Worm (Caenorhabditis elegans): ENCODE measurements around the gene cyp-35A2.

Gene cyp-35A2

ce11 chrV:7328092-7328491 is 35.9 kb downstream of the cyp-35A2 start, which contains the start of gene clec-7:
Gene clec-7, plus strand, starts transcription at chrV:7328392.
- TF ChIP-seq tlp-1 (tag; optimal IDR thresholded peaks at IDR 0.05) = no peak
- TF ChIP-seq unc-30 (tag; optimal IDR thresholded peaks at IDR 0.05) = no peak
- no peak for TF ChIP-seq snu-23 (GFP tag; optimal IDR thresholded peaks at IDR 0.05)
- TF ChIP-seq ceh-90 (tag; optimal IDR thresholded peaks at IDR 0.05) = no peak
- no peak for TF ChIP-seq nhr-11 (tag; optimal IDR thresholded peaks at IDR 0.05)
- TF ChIP-seq nhr-71 (tag; optimal IDR thresholded peaks at IDR 0.05) = no peak
- no peak for TF ChIP-seq zag-1 (tag; optimal IDR thresholded peaks at IDR 0.05)
- TF ChIP-seq egl-27 (tag; optimal IDR thresholded peaks at IDR 0.05) = no peak
- TF ChIP-seq pax-3 (tag; optimal IDR thresholded peaks at IDR 0.05) = no peak
- TF ChIP-seq rnt-1 (tag; optimal IDR thresholded peaks at IDR 0.05) = no peak
- no peak for TF ChIP-seq unc-98 (GFP tag; IDR thresholded peaks at IDR 0.05)
- TF ChIP-seq ces-1 (GFP tag; optimal IDR thresholded peaks at IDR 0.05) = no peak
- no peak for TF ChIP-seq nhr-237 (tag; optimal IDR thresholded peaks at IDR 0.05)
- TF ChIP-seq nhr-77 (tag; optimal IDR thresholded peaks at IDR 0.05) = no peak
- no peak for TF ChIP-seq dpl-1 (GFP tag; optimal IDR thresholded peaks at IDR 0.05)

DNA sequence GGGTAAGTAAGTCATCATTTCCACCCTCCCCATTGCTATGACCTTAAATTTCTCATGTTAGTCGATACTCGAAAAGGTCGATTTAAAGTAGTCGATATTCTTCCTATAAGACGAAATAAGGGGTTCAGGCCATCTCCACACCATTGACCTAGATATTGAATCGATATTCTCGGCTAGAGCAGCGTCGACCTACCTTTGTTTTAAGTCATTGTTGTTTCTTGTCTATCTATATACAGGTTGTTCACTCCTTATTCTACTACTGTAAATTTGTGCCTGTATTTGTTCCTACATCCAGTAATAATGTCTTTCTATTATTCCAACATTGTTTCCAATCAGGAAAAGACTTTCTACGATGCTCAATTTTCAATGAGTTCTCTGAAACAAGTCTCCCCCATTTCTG is 37.1 kb downstream of the cyp-35A2 start, which contains the start of gene F10G2.4:
Gene F10G2.4, plus strand, starts transcription at position 301 of the 400 bp plus-strand sequence.
- TF ChIP-seq snu-23 (GFP tag; optimal IDR thresholded peaks at IDR 0.05) = no peak
- TF ChIP-seq lir-3 (tag; optimal IDR thresholded peaks at IDR 0.05; ENCODE audit: poor library complexity) = no peak
- TF ChIP-seq nhr-71 (tag; optimal IDR thresholded peaks at IDR 0.05) = no peak
- no peak for TF ChIP-seq egl-27 (tag; optimal IDR thresholded peaks at IDR 0.05)
- TF ChIP-seq skn-1 (tag; optimal IDR thresholded peaks at IDR 0.05) = no peak
- TF ChIP-seq lin-13 (GFP tag; optimal IDR thresholded peaks at IDR 0.05) = no peak
- TF ChIP-seq ceh-88 (GFP tag; IDR thresholded peaks at IDR 0.05) = no peak
- no peak for TF ChIP-seq zag-1 (tag; optimal IDR thresholded peaks at IDR 0.05)

DNA sequence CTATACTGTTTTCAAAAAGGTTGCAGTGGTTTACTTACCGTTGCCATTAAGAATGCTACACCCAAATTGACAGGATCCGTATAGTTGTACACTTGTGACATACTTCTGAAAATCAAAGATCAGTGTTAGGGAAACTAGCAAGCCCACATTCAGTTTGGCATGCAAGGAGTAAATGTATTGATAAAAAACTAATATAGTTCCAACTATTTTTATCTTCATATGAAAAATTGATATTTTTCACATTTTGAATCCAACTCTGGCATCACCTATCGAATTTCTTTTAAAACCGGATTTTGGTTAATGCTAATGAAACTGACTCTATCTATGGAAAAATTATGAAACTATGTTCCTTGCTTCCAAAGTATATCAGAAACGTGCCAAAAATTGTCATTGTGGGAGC is 38.7 kb downstream of the cyp-35A2 start, which contains the start of gene srx-92:
Gene srx-92, minus strand, starts transcription at position 101 of the 400 bp plus-strand sequence.
- TF ChIP-seq ets-5 (GFP tag; IDR thresholded peaks at IDR 0.05) (no peak), C16A3.4 (tag; optimal IDR thresholded peaks at IDR 0.05) (no peak), lsy-2 (tag; optimal IDR thresholded peaks at IDR 0.05) (no peak), lin-15B (tag; optimal IDR thresholded peaks at IDR 0.05) (no peak), zag-1 (tag; optimal IDR thresholded peaks at IDR 0.05) (no peak), sup-37 (GFP tag; optimal IDR thresholded peaks at IDR 0.05) (no peak), unc-62 (GFP tag; optimal IDR thresholded peaks at IDR 0.05) (no peak), nhr-28 (tag; optimal IDR thresholded peaks at IDR 0.05) (no peak), efl-3 (GFP tag; optimal IDR thresholded peaks at IDR 0.05) (no peak), pag-3 (tag; optimal IDR thresholded peaks at IDR 0.05; ENCODE audit: borderline replicate concordance, insufficient read depth) (no peak), nhr-19 (GFP tag; conservative IDR thresholded peaks at IDR 0.05) (no peak)

DNA sequence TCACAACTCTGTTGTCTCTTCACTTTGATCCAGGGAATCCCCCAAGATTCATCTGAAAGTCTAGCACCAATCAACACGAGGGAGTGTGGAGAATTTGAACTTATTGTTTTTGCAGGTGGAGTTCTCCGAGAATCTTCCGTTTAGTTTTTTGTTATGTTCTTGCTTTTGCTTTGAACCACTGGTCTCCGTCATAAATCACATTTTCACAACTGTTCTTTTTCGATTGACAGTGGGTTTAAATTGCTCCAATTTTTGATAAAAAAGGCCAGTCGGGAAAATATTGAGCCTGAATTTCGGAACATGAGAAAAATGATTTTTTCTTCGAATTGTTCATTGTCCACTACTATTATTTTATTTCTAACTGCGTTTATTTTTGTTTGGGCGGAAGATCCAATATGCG is 42.1 kb downstream of the cyp-35A2 start, which contains the start of gene F10G2.10:
Gene F10G2.10, plus strand, starts transcription at position 301 of the 400 bp plus-strand sequence.
- no peak for TF ChIP-seq alr-1 (tag; optimal IDR thresholded peaks at IDR 0.05; ENCODE audit: borderline replicate concordance)
- TF ChIP-seq C16A3.4 (tag; optimal IDR thresholded peaks at IDR 0.05) = no peak
- TF ChIP-seq nhr-84 (tag; optimal IDR thresholded peaks at IDR 0.05) = no peak
- no peak for TF ChIP-seq nhr-47 (tag; optimal IDR thresholded peaks at IDR 0.05)
- TF ChIP-seq F16B12.6 (tag; optimal IDR thresholded peaks at IDR 0.05) = no peak
- no peak for TF ChIP-seq rnt-1 (tag; optimal IDR thresholded peaks at IDR 0.05)
- TF ChIP-seq sptf-1 (tag; optimal IDR thresholded peaks at IDR 0.05) = no peak
- TF ChIP-seq isw-1 (GFP tag; IDR thresholded peaks at IDR 0.05) = no peak
- no peak for TF ChIP-seq ceh-8 (GFP tag; optimal IDR thresholded peaks at IDR 0.05)
- TF ChIP-seq ztf-11 (tag; optimal IDR thresholded peaks at IDR 0.05) = no peak
- no peak for TF ChIP-seq elt-3 (tag; optimal IDR thresholded peaks at IDR 0.05)
- no peak for TF ChIP-seq ama-1 (optimal IDR thresholded peaks at IDR 0.05)
- TF ChIP-seq lir-3 (tag; optimal IDR thresholded peaks at IDR 0.05; ENCODE audit: poor library complexity) = no peak
- TF ChIP-seq snu-23 (GFP tag; optimal IDR thresholded peaks at IDR 0.05) = no peak
- no peak for TF ChIP-seq mef-2 (tag; optimal IDR thresholded peaks at IDR 0.05)
- TF ChIP-seq aha-1 (tag; optimal IDR thresholded peaks at IDR 0.05) = no peak
- no peak for TF ChIP-seq elt-2 (tag; optimal IDR thresholded peaks at IDR 0.05)

All from whole organism, L1 larva.